Fruit fly (Drosophila melanogaster) whole organism, embryonic: Measurements from ENCODE around the gene CG31910.

Experiments
- B-H1 ChIP-seq: fragments of 200-800 bp; sonication (Bioruptor generic); IDR thresholded peaks from 3 replicates; pipeline ENCODE4 v1.3.6; 2022; ENCODE audit warnings: missing biosample characterization, missing genetic modification characterization
- CG12236 ChIP-seq: fragments of 200-800 bp; sonication (Bioruptor generic); optimal IDR thresholded peaks from 2 replicates; lab custom pipeline; 2016; ENCODE audit warnings: missing biosample characterization, missing genetic modification characterization
- CG14441 ChIP-seq: fragments of 200-800 bp; sonication (Bioruptor generic); IDR thresholded peaks from 2 replicates; pipeline ENCODE4 v1.3.6; 2022; ENCODE audit warnings: missing biosample characterization, missing genetic modification characterization
- CG14667 ChIP-seq: fragments of 200-800 bp; sonication (Bioruptor generic); IDR thresholded peaks from 2 replicates; pipeline ENCODE4 v1.3.6; 2022; ENCODE audit warnings: missing biosample characterization, missing genetic modification characterization
- CG17359 ChIP-seq: fragments of 200-800 bp; sonication (Bioruptor generic); optimal IDR thresholded peaks from 3 replicates; lab custom pipeline; 2018; ENCODE audit warnings: missing biosample characterization, mild to moderate bottlenecking, missing genetic modification characterization, moderate library complexity
- CG17612 ChIP-seq: fragments of 200-800 bp; sonication (Bioruptor generic); IDR thresholded peaks from 2 replicates; pipeline ENCODE4 v1.3.6; 2022; ENCODE audit warnings: missing biosample characterization, missing genetic modification characterization
- CG2678 ChIP-seq: fragments of 200-800 bp; sonication (Bioruptor generic); optimal IDR thresholded peaks from 3 replicates; lab custom pipeline; 2019; ENCODE audit warnings: missing biosample characterization, mild to moderate bottlenecking, missing genetic modification characterization, moderate library complexity
- CG30403 ChIP-seq: fragments of 200-800 bp; sonication (Bioruptor generic); optimal IDR thresholded peaks from 3 replicates; lab custom pipeline; 2016; ENCODE audit warnings: missing biosample characterization, missing genetic modification characterization
- CG31224 ChIP-seq: fragments of 200-800 bp; sonication (Bioruptor generic); IDR thresholded peaks from 2 replicates; pipeline ENCODE4 v1.3.6; 2022; ENCODE audit warnings: missing biosample characterization, missing genetic modification characterization
- CG31441 ChIP-seq: fragments of 200-800 bp; sonication (Bioruptor generic); IDR thresholded peaks from 2 replicates; pipeline ENCODE4 v1.3.6; 2022; ENCODE audit warnings: missing biosample characterization, missing genetic modification characterization
- CG4282 ChIP-seq: fragments of 200-800 bp; sonication (Bioruptor generic); optimal IDR thresholded peaks from 2 replicates; lab custom pipeline; 2016; ENCODE audit warnings: missing biosample characterization, missing genetic modification characterization
- CG6175 ChIP-seq: fragments of 200-800 bp; sonication (Bioruptor generic); IDR thresholded peaks from 3 replicates; pipeline ENCODE4 v1.3.6; 2022; ENCODE audit warnings: missing biosample characterization, missing genetic modification characterization
- CG7928 ChIP-seq: fragments of 200-800 bp; sonication (Bioruptor generic); optimal IDR thresholded peaks from 2 replicates; lab custom pipeline; 2017; ENCODE audit warnings: missing biosample characterization, mild to moderate bottlenecking, missing genetic modification characterization
- CG8089 ChIP-seq: fragments of 200-800 bp; sonication (Bioruptor generic); optimal IDR thresholded peaks from 3 replicates; lab custom pipeline; 2016; ENCODE audit warnings: missing biosample characterization, missing genetic modification characterization
- CG8290 ChIP-seq, 3 experiments: fragments of 200-800 bp; sonication (Bioruptor generic); optimal IDR thresholded peaks; 2 replicates each; lab custom pipeline; 2016 to 2019; ENCODE audit warnings: missing biosample characterization in 3 of 3, missing genetic modification characterization in 3 of 3, mild to moderate bottlenecking in 2 of 3, moderate library complexity in 1 of 3
- CG8765 ChIP-seq: fragments of 200-800 bp; sonication (Bioruptor generic); IDR thresholded peaks from 2 replicates; pipeline ENCODE4 v1.3.6; 2022; ENCODE audit warnings: missing biosample characterization, missing genetic modification characterization
- CG8944 ChIP-seq: fragments of 200-800 bp; sonication (Bioruptor generic); optimal IDR thresholded peaks from 3 replicates; lab custom pipeline; 2016; ENCODE audit warnings: missing biosample characterization, missing genetic modification characterization
- CHES-1-like ChIP-seq: fragments of 200-800 bp; sonication (Bioruptor generic); optimal IDR thresholded peaks from 2 replicates; lab custom pipeline; 2016; ENCODE audit warnings: missing biosample characterization, missing genetic modification characterization
- CkIIα-i1 ChIP-seq: fragments of 200-800 bp; sonication (Bioruptor generic); IDR thresholded peaks from 2 replicates; pipeline ENCODE4 v1.3.6; 2022; ENCODE audit warnings: missing biosample characterization, missing genetic modification characterization
- Dip2 ChIP-seq: fragments of 200-800 bp; sonication (Bioruptor generic); IDR thresholded peaks from 2 replicates; pipeline ENCODE4 v1.3.6; 2022; ENCODE audit warnings: missing biosample characterization, missing genetic modification characterization
- HLHmδ ChIP-seq: fragments of 200-800 bp; sonication (Bioruptor generic); optimal IDR thresholded peaks from 2 replicates; lab custom pipeline; 2018; ENCODE audit warnings: missing biosample characterization, mild to moderate bottlenecking, missing genetic modification characterization, moderate library complexity
- Hr39 ChIP-seq: fragments of >200 bp; optimal IDR thresholded peaks from 2 replicates; lab custom pipeline; 2017
- Jarid2 ChIP-seq: fragments of 200-800 bp; sonication (Bioruptor generic); optimal IDR thresholded peaks from 3 replicates; lab custom pipeline; 2017; ENCODE audit warnings: mild to moderate bottlenecking, missing biosample characterization, missing genetic modification reagents, missing genetic modification characterization
- Mes4 ChIP-seq: fragments of 200-800 bp; sonication (Bioruptor generic); optimal IDR thresholded peaks from 2 replicates; lab custom pipeline; 2016; ENCODE audit warnings: missing biosample characterization, missing genetic modification characterization
- Opbp ChIP-seq: fragments of 200-800 bp; sonication (Bioruptor generic); IDR thresholded peaks from 3 replicates; pipeline ENCODE4 v1.3.6; 2022; ENCODE audit warnings: missing biosample characterization, missing genetic modification characterization; ENCODE audit not compliant: partially characterized antibody
- Ravus ChIP-seq: fragments of 200-800 bp; sonication (Bioruptor generic); IDR thresholded peaks from 2 replicates; pipeline ENCODE4 v1.3.6; 2022; ENCODE audit warnings: missing biosample characterization, missing genetic modification characterization
- Stat92E ChIP-seq, 3 experiments: fragments of >200 bp in 2 of 3; fragments of 200-800 bp in 1 of 3; sonication (Bioruptor generic) in 1 of 3; optimal IDR thresholded peaks; 2 replicates each; lab custom pipeline; 2017 to 2019; ENCODE audit warnings: missing biosample characterization in 3 of 3, missing genetic modification characterization in 3 of 3, mild to moderate bottlenecking in 1 of 3, moderate library complexity in 1 of 3
- Tbp ChIP-seq: fragments of >200 bp; optimal IDR thresholded peaks from 2 replicates; lab custom pipeline; 2018; ENCODE audit warnings: missing biosample characterization, missing genetic modification characterization
- YL-1 ChIP-seq: fragments of 200-800 bp; sonication (Bioruptor generic); optimal IDR thresholded peaks from 3 replicates; lab custom pipeline; 2017; ENCODE audit warnings: missing biosample characterization, mild to moderate bottlenecking, missing genetic modification characterization
- abd-A ChIP-seq: fragments of 200-800 bp; sonication (Bioruptor generic); optimal IDR thresholded peaks from 3 replicates; lab custom pipeline; 2019; ENCODE audit warnings: missing biosample characterization, mild to moderate bottlenecking, missing genetic modification characterization, moderate library complexity
- amos ChIP-seq: fragments of 200-800 bp; sonication (Bioruptor generic); IDR thresholded peaks from 2 replicates; pipeline ENCODE4 v1.3.6; 2022; ENCODE audit warnings: missing biosample characterization, missing genetic modification characterization; ENCODE audit not compliant: partially characterized antibody
- ara ChIP-seq: fragments of 200-800 bp; sonication (Bioruptor generic); IDR thresholded peaks from 2 replicates; pipeline ENCODE4 v1.3.6; 2022; ENCODE audit warnings: missing biosample characterization, missing genetic modification characterization
- dmrt99B ChIP-seq: fragments of 200-800 bp; sonication (Bioruptor generic); optimal IDR thresholded peaks from 2 replicates; lab custom pipeline; 2018; ENCODE audit warnings: missing biosample characterization, mild to moderate bottlenecking, missing genetic modification characterization, moderate library complexity
- esg ChIP-seq: fragments of 200-800 bp; sonication (Bioruptor generic); conservative IDR thresholded peaks from 2 replicates; pipeline ENCODE4 v1.3.6; 2022; ENCODE audit warnings: missing biosample characterization, missing genetic modification characterization
- fd102C ChIP-seq: fragments of 200-800 bp; sonication (Bioruptor generic); optimal IDR thresholded peaks from 2 replicates; lab custom pipeline; 2018; ENCODE audit warnings: missing biosample characterization, mild to moderate bottlenecking, missing genetic modification characterization, moderate library complexity
- ftz-f1 ChIP-seq: fragments of 200-800 bp; sonication (Bioruptor generic); optimal IDR thresholded peaks from 2 replicates; lab custom pipeline; 2016; ENCODE audit warnings: missing biosample characterization, missing genetic modification characterization
- gce ChIP-seq: fragments of 200-800 bp; sonication (Bioruptor generic); IDR thresholded peaks from 3 replicates; pipeline ENCODE4 v1.3.6; 2022; ENCODE audit warnings: missing biosample characterization, missing genetic modification characterization
- gsb-n ChIP-seq: fragments of 200-800 bp; sonication (Bioruptor generic); optimal IDR thresholded peaks from 3 replicates; lab custom pipeline; 2018; ENCODE audit warnings: missing biosample characterization, mild to moderate bottlenecking, missing genetic modification characterization
- hbn ChIP-seq: fragments of 200-800 bp; sonication (Bioruptor generic); IDR thresholded peaks from 2 replicates; pipeline ENCODE4 v1.3.6; 2022; ENCODE audit warnings: missing biosample characterization, missing genetic modification characterization; ENCODE audit not compliant: partially characterized antibody
- her ChIP-seq: fragments of 200-800 bp; sonication (Bioruptor generic); optimal IDR thresholded peaks from 2 replicates; lab custom pipeline; 2016; ENCODE audit warnings: missing biosample characterization, missing genetic modification characterization
- lmd ChIP-seq: fragments of 200-800 bp; sonication (Bioruptor generic); IDR thresholded peaks from 2 replicates; pipeline ENCODE4 v1.3.6; 2022; ENCODE audit warnings: missing biosample characterization, missing genetic modification characterization
- lov ChIP-seq, 2 experiments: fragments of 200-800 bp in 1 of 2; fragments of >200 bp in 1 of 2; sonication (Bioruptor generic) in 1 of 2; IDR thresholded peaks in 1 of 2; optimal IDR thresholded peaks in 1 of 2; 2 replicates in 1 of 2; 3 replicates in 1 of 2; pipeline versions ENCODE4 v1.3.6 to Lab custom; 2017 to 2022; ENCODE audit warnings: missing biosample characterization in 1 of 2, missing genetic modification characterization in 1 of 2
- nau ChIP-seq: fragments of 200-800 bp; sonication (Bioruptor generic); optimal IDR thresholded peaks from 3 replicates; lab custom pipeline; 2017; ENCODE audit warnings: missing biosample characterization, mild to moderate bottlenecking, missing genetic modification characterization, missing genetic modification reagents
- rib ChIP-seq: fragments of 200-800 bp; sonication (Bioruptor generic); IDR thresholded peaks from 2 replicates; pipeline ENCODE4 v1.3.6; 2022; ENCODE audit warnings: missing biosample characterization, missing genetic modification characterization
- run ChIP-seq: fragments of 200-800 bp; sonication (Bioruptor generic); optimal IDR thresholded peaks from 3 replicates; lab custom pipeline; 2018; ENCODE audit warnings: missing biosample characterization, mild to moderate bottlenecking, missing genetic modification characterization
- scrt ChIP-seq: fragments of 200-800 bp; sonication (Bioruptor generic); optimal IDR thresholded peaks from 2 replicates; lab custom pipeline; 2018; ENCODE audit warnings: missing biosample characterization, mild to moderate bottlenecking, missing genetic modification characterization, moderate library complexity
- sd ChIP-seq: fragments of 200-800 bp; sonication (Bioruptor generic); optimal IDR thresholded peaks from 3 replicates; lab custom pipeline; 2018; ENCODE audit warnings: missing biosample characterization, mild to moderate bottlenecking, missing genetic modification characterization, moderate library complexity
- slou ChIP-seq: fragments of 200-800 bp; sonication (Bioruptor generic); optimal IDR thresholded peaks from 3 replicates; lab custom pipeline; 2016; ENCODE audit warnings: missing biosample characterization, missing genetic modification characterization
- sob ChIP-seq: fragments of 200-800 bp; sonication (Bioruptor generic); IDR thresholded peaks from 2 replicates; pipeline ENCODE4 v1.3.6; 2022; ENCODE audit warnings: missing biosample characterization, missing genetic modification characterization
- tio ChIP-seq: fragments of 200-800 bp; sonication (Bioruptor generic); optimal IDR thresholded peaks from 2 replicates; lab custom pipeline; 2017; ENCODE audit warnings: missing biosample characterization, missing genetic modification characterization, inconsistent platforms
- usp ChIP-seq: fragments of >200 bp; optimal IDR thresholded peaks from 2 replicates; lab custom pipeline; 2017; ENCODE audit warnings: missing biosample characterization, missing genetic modification characterization

The CG31910 gene

dm6 chr2L:6794418-6794793, 49.0 kb upstream of the CG31910 start (continued):
- TF ChIP-seq HLHmδ (GFP tag; lab: Kevin White, UChicago) (no peak), scrt (GFP tag; lab: Kevin White, UChicago) (no peak), slou (GFP tag; lab: Kevin White, UChicago) (no peak), Stat92E (GFP tag; optimal IDR thresholded peaks at IDR 0.05; lab: Kevin White, UChicago) (peak in 1 of 3 experiments; percentile 8), nau (GFP tag; lab: Kevin White, UChicago) (no peak), usp (GFP tag; lab: Kevin White, UChicago) (no peak), gsb-n (tag; lab: Kevin White, UChicago) (no peak), CG8290 (GFP tag; optimal IDR thresholded peaks at IDR 0.05; lab: Kevin White, UChicago) (no peak), CG8290 (tag; optimal IDR thresholded peaks at IDR 0.05; lab: Kevin White, UChicago) (peak in 1 of 2 experiments; percentile 14), esg (GFP tag; lab: Robert Waterston, UW) (no peak), CG6175 (GFP tag; lab: Robert Waterston, UW) (no peak), sob (GFP tag; lab: Robert Waterston, UW) (no peak; the same call in 1 of the 2 replicates), abd-A (tag; lab: Kevin White, UChicago) (no peak), CHES-1-like (GFP tag; lab: Kevin White, UChicago) (no peak), YL-1 (GFP tag; lab: Kevin White, UChicago) (no peak), lov (optimal IDR thresholded peaks at IDR 0.05; lab: Kevin White, UChicago) (no peak), lov (GFP tag; IDR thresholded peaks at IDR 0.05; lab: Robert Waterston, UW) (no peak), her (GFP tag; lab: Kevin White, UChicago) (no peak), Tbp (GFP tag; lab: Kevin White, UChicago) (no peak), CG14667 (GFP tag; lab: Robert Waterston, UW) (no peak), ftz-f1 (GFP tag; lab: Kevin White, UChicago) (no peak), Ravus (GFP tag; lab: Robert Waterston, UW) (no peak), hbn (GFP tag; lab: Robert Waterston, UW) (0 out of 2 replicates have a peak, but pooled peaks have one; percentile 31), CG8089 (GFP tag; lab: Kevin White, UChicago) (no peak), Jarid2 (GFP tag; lab: Kevin White, UChicago) (peak; percentile 89), Mes4 (GFP tag; lab: Kevin White, UChicago) (no peak), CG8944 (no peak), CG17359 (tag; lab: Kevin White, UChicago) (peak; percentile 22), CG17612 (GFP tag; lab: Robert Waterston, UW) (no peak), Hr39 (lab: Kevin White, UChicago) (no peak), run (tag; lab: Kevin White, UChicago) (no peak), amos (peak; percentile 14; the same call in 1 of the 2 replicates), CG31224 (GFP tag; lab: Robert Waterston, UW) (no peak), dmrt99B (no peak), CG8765 (no peak), CkIIα-i1 (GFP tag; lab: Robert Waterston, UW) (no peak), Opbp (peak; percentile 48; the same call in 1 of the 3 replicates), tio (GFP tag; lab: Kevin White, UChicago) (no peak), ara (no peak), lmd (no peak), CG14441 (GFP tag; lab: Robert Waterston, UW) (no peak), Dip2 (GFP tag; lab: Robert Waterston, UW) (no peak), fd102C (no peak), CG2678 (tag; lab: Kevin White, UChicago) (peak; percentile 5), gce (no peak), CG12236 (GFP tag; lab: Kevin White, UChicago) (no peak), CG4282 (GFP tag; lab: Kevin White, UChicago) (no peak), CG7928 (GFP tag; lab: Kevin White, UChicago) (no peak), sd (tag; lab: Kevin White, UChicago) (no peak), rib (GFP tag; lab: Robert Waterston, UW) (0 out of 2 replicates have a peak, but pooled peaks have one; percentile 10), B-H1 (no peak), CG30403 (GFP tag; lab: Kevin White, UChicago) (no peak), CG31441 (GFP tag; lab: Robert Waterston, UW) (no peak)
